Worm (Caenorhabditis elegans): ENCODE data around the gene rpl-9.

ce11 chrIII:7530830-7531229 lies 41.8 kb downstream of the rpl-9 start:
- TF ChIP-seq ceh-82 (tag; optimal IDR thresholded peaks at IDR 0.05) = no peak
- TF ChIP-seq jun-1 (tag; optimal IDR thresholded peaks at IDR 0.05) = no peak
- TF ChIP-seq egl-27 (tag; optimal IDR thresholded peaks at IDR 0.05) = no peak
- TF ChIP-seq Y48G9A.11 (GFP tag; IDR thresholded peaks at IDR 0.05) = no peak
